Worm (Caenorhabditis elegans): ENCODE measurements around the gene set-11.

ce11 chrII:2649015-2649414 lies 43.4 kb downstream of the set-11 start:
- TF ChIP-seq ama-1 (optimal IDR thresholded peaks at IDR 0.05) (no peak), F13C5.2 (tag; optimal IDR thresholded peaks at IDR 0.05) (no peak), flt-1 (GFP tag; IDR thresholded peaks at IDR 0.05) (no peak)
